Fruit fly (Drosophila melanogaster) whole organism: Measurements from ENCODE around the gene CG33658.

Experiments used
- CG8478 ChIP-seq: fragments of >200 bp; optimal IDR thresholded peaks from 2 replicates; lab custom pipeline; 2018; ENCODE audit warnings: inconsistent platforms
- Dll ChIP-seq: fragments of >200 bp; optimal IDR thresholded peaks from 2 replicates; lab custom pipeline; 2017
- EcR ChIP-seq, 2 experiments: fragments of >200 bp; optimal IDR thresholded peaks; 2 replicates each; lab custom pipeline; 2017; ENCODE audit warnings: missing biosample characterization in 2 of 2, missing genetic modification characterization in 2 of 2, missing genetic modification reagents in 2 of 2
- pan ChIP-seq: fragments of >200 bp; optimal IDR thresholded peaks from 2 replicates; lab custom pipeline; 2017
- psq ChIP-seq: fragments of >200 bp; optimal IDR thresholded peaks from 2 replicates; lab custom pipeline; 2017
- usp ChIP-seq: fragments of >200 bp; optimal IDR thresholded peaks from 2 replicates; lab custom pipeline; 2017; ENCODE audit warnings: missing biosample characterization, missing genetic modification characterization, mixed read lengths

DNA sequence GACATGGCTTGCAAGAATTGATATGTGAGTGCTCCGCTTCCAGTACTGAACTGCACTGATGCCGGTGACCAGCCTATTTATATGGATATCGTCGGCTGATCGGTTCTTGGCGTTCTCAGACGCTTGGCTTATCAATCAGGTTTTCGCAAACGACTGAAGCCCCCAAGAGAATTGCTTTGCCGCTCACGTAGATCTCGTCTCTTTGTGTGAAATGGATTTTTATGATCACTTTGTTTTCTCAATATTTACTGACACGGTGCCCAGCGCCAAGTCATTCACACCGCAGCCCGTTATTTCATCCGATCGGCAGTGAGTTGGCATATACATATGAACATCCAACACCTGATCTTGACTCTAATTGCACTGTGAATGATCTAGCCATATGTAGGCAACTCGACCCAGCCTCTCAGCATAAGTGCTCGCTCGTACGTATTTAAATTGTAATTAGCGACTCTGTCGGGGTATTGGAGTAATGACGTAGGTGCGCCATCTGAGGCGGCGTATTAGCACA lies 19.4 kb upstream of the CG33658 start, which contains the start of gene CG13639:
- no peak for TF ChIP-seq Dll (lab: Kevin White, UChicago)
- no peak for TF ChIP-seq CG8478 (lab: Kevin White, UChicago)
- no peak for TF ChIP-seq pan (lab: Kevin White, UChicago)
- no peak for TF ChIP-seq psq (lab: Kevin White, UChicago)
- TF ChIP-seq EcR (GFP tag; optimal IDR thresholded peaks at IDR 0.05; lab: Kevin White, UChicago), result no peak
- no peak for TF ChIP-seq usp
